Worm (Caenorhabditis elegans): ENCODE data around the gene eral-1.

- TF ChIP-seq ceh-40 (GFP tag; IDR thresholded peaks at IDR 0.05) = no peak
- TF ChIP-seq ets-4 (GFP tag; optimal IDR thresholded peaks at IDR 0.05) = no peak
- no peak for TF ChIP-seq nhr-27 (tag; optimal IDR thresholded peaks at IDR 0.05)
- no peak for TF ChIP-seq sptf-2 (GFP tag; optimal IDR thresholded peaks at IDR 0.05)
- TF ChIP-seq unc-130 (GFP tag; optimal IDR thresholded peaks at IDR 0.05) = no peak
- no peak for TF ChIP-seq Y79H2A.3 (GFP tag; conservative IDR thresholded peaks at IDR 0.05)
Measured at ce11 chrII:9575670-9576069, 13.9 kb downstream of the eral-1 start, which contains the start of gene exc-7.

All from whole organism, young adult.